Fruit fly (Drosophila melanogaster) whole organism, embryonic: ENCODE results near the gene RpS7.

ENCODE experiments used
- Atf6 ChIP-seq: fragments of 200-800 bp; sonication (Bioruptor generic); IDR thresholded peaks from 2 replicates; pipeline ENCODE4 v1.3.6; 2022; ENCODE audit warnings: missing biosample characterization, missing genetic modification characterization
- CG14860 ChIP-seq: fragments of 200-800 bp; sonication (Bioruptor generic); IDR thresholded peaks from 3 replicates; pipeline ENCODE4 v1.3.6; 2022; ENCODE audit warnings: missing biosample characterization, missing genetic modification characterization; ENCODE audit not compliant: partially characterized antibody
- CG15011 ChIP-seq: fragments of 200-800 bp; sonication (Bioruptor generic); optimal IDR thresholded peaks from 3 replicates; lab custom pipeline; 2018; ENCODE audit warnings: missing biosample characterization, mild to moderate bottlenecking, missing genetic modification characterization
- CG15696 ChIP-seq: fragments of 200-800 bp; sonication (Bioruptor generic); optimal IDR thresholded peaks from 2 replicates; lab custom pipeline; 2019; ENCODE audit warnings: missing biosample characterization, mild to moderate bottlenecking, missing genetic modification characterization, moderate library complexity
- CG16815 ChIP-seq: fragments of 200-800 bp; sonication (Bioruptor generic); optimal IDR thresholded peaks from 3 replicates; lab custom pipeline; 2017; ENCODE audit warnings: missing biosample characterization, mild to moderate bottlenecking, missing genetic modification characterization
- CG18599 ChIP-seq: fragments of 200-800 bp; sonication (Bioruptor generic); optimal IDR thresholded peaks from 3 replicates; lab custom pipeline; 2017; ENCODE audit warnings: missing biosample characterization, missing genetic modification characterization, mild to moderate bottlenecking, moderate library complexity, missing genetic modification reagents
- CG3065 ChIP-seq: fragments of 200-800 bp; sonication (Bioruptor generic); optimal IDR thresholded peaks from 2 replicates; lab custom pipeline; 2016; ENCODE audit warnings: missing biosample characterization, missing genetic modification characterization
- CG3838 ChIP-seq: fragments of 200-800 bp; sonication (Bioruptor generic); optimal IDR thresholded peaks from 3 replicates; lab custom pipeline; 2016; ENCODE audit warnings: missing biosample characterization, missing genetic modification characterization
- CG3847 ChIP-seq: fragments of 200-800 bp; sonication (Bioruptor generic); IDR thresholded peaks from 2 replicates; pipeline ENCODE4 v1.3.6; 2022; ENCODE audit warnings: missing biosample characterization, missing genetic modification characterization
- CG7372 ChIP-seq: fragments of 200-800 bp; sonication (Bioruptor generic); IDR thresholded peaks from 2 replicates; pipeline ENCODE4 v1.3.6; 2022; ENCODE audit warnings: missing biosample characterization, missing genetic modification characterization
- CG8388 ChIP-seq: fragments of 200-800 bp; sonication (Bioruptor generic); optimal IDR thresholded peaks from 2 replicates; lab custom pipeline; 2019; ENCODE audit warnings: missing biosample characterization, mild to moderate bottlenecking, missing genetic modification characterization, moderate library complexity
- CkIIα-i1 ChIP-seq: fragments of 200-800 bp; sonication (Bioruptor generic); IDR thresholded peaks from 2 replicates; pipeline ENCODE4 v1.3.6; 2022; ENCODE audit warnings: missing biosample characterization, missing genetic modification characterization
- D19A ChIP-seq: fragments of 200-800 bp; optimal IDR thresholded peaks from 3 replicates; lab custom pipeline; 2019; ENCODE audit warnings: missing biosample characterization, mild to moderate bottlenecking, missing genetic modification characterization, moderate library complexity
- Doc2 ChIP-seq: fragments of 200-800 bp; sonication (Bioruptor generic); IDR thresholded peaks from 2 replicates; pipeline ENCODE4 v1.3.6; 2022; ENCODE audit warnings: missing biosample characterization, missing genetic modification characterization
- Drgx ChIP-seq: fragments of 200-800 bp; sonication (Bioruptor generic); IDR thresholded peaks from 2 replicates; pipeline ENCODE4 v1.3.6; 2022; ENCODE audit warnings: missing biosample characterization, missing genetic modification characterization
- Gug ChIP-seq: fragments of 200-800 bp; sonication (Bioruptor generic); IDR thresholded peaks from 4 replicates; pipeline ENCODE4 v1.3.6; 2022; ENCODE audit warnings: missing biosample characterization, missing genetic modification characterization
- H15 ChIP-seq: fragments of 200-800 bp; sonication (Bioruptor generic); IDR thresholded peaks from 3 replicates; pipeline ENCODE4 v1.3.6; 2022; ENCODE audit warnings: missing biosample characterization, missing genetic modification characterization
- HmgZ ChIP-seq: fragments of 200-800 bp; sonication (Bioruptor generic); optimal IDR thresholded peaks from 2 replicates; lab custom pipeline; 2018; ENCODE audit warnings: missing biosample characterization, mild to moderate bottlenecking, missing genetic modification characterization
- MTF-1 ChIP-seq: fragments of 200-800 bp; sonication (Bioruptor generic); optimal IDR thresholded peaks from 2 replicates; lab custom pipeline; 2018; ENCODE audit warnings: missing biosample characterization, mild to moderate bottlenecking, missing genetic modification characterization, borderline replicate concordance
- NC2β ChIP-seq: fragments of 200-800 bp; sonication (Bioruptor generic); optimal IDR thresholded peaks from 2 replicates; lab custom pipeline; 2016; ENCODE audit warnings: missing biosample characterization, missing genetic modification characterization
- NfI ChIP-seq: fragments of 200-800 bp; sonication (Bioruptor generic); optimal IDR thresholded peaks from 3 replicates; lab custom pipeline; 2018; ENCODE audit warnings: missing biosample characterization, mild to moderate bottlenecking, missing genetic modification characterization, moderate library complexity
- Oaz ChIP-seq: fragments of 200-800 bp; sonication (Bioruptor generic); IDR thresholded peaks from 2 replicates; pipeline ENCODE4 v1.3.6; 2022; ENCODE audit warnings: missing biosample characterization, missing genetic modification characterization
- Rx ChIP-seq: fragments of 200-800 bp; sonication (Bioruptor generic); IDR thresholded peaks from 2 replicates; pipeline ENCODE4 v1.3.6; 2022; ENCODE audit warnings: missing biosample characterization, missing genetic modification characterization
- Stat92E ChIP-seq, 3 experiments: fragments of >200 bp in 2 of 3; fragments of 200-800 bp in 1 of 3; sonication (Bioruptor generic) in 1 of 3; optimal IDR thresholded peaks; 2 replicates each; lab custom pipeline; 2017 to 2019; ENCODE audit warnings: missing biosample characterization in 3 of 3, missing genetic modification characterization in 3 of 3, mild to moderate bottlenecking in 1 of 3, moderate library complexity in 1 of 3
- ab ChIP-seq: fragments of 200-800 bp; sonication (Bioruptor generic); optimal IDR thresholded peaks from 2 replicates; lab custom pipeline; 2016; ENCODE audit warnings: missing biosample characterization, missing genetic modification characterization
- amos ChIP-seq: fragments of 200-800 bp; sonication (Bioruptor generic); IDR thresholded peaks from 2 replicates; pipeline ENCODE4 v1.3.6; 2022; ENCODE audit warnings: missing biosample characterization, missing genetic modification characterization; ENCODE audit not compliant: partially characterized antibody
- ara ChIP-seq: fragments of 200-800 bp; sonication (Bioruptor generic); IDR thresholded peaks from 2 replicates; pipeline ENCODE4 v1.3.6; 2022; ENCODE audit warnings: missing biosample characterization, missing genetic modification characterization
- chm ChIP-seq: fragments of 200-800 bp; sonication (Bioruptor generic); IDR thresholded peaks from 2 replicates; pipeline ENCODE4 v1.3.6; 2022; ENCODE audit warnings: missing biosample characterization, missing genetic modification characterization
- emc ChIP-seq: fragments of 200-800 bp; sonication (Bioruptor generic); optimal IDR thresholded peaks from 2 replicates; lab custom pipeline; 2016; ENCODE audit warnings: missing biosample characterization, missing genetic modification characterization
- en ChIP-seq: fragments of 200-800 bp; sonication (Bioruptor generic); optimal IDR thresholded peaks from 2 replicates; lab custom pipeline; 2016; ENCODE audit warnings: missing biosample characterization, missing genetic modification characterization
- fd64A ChIP-seq: fragments of 200-800 bp; sonication (Bioruptor generic); optimal IDR thresholded peaks from 3 replicates; lab custom pipeline; 2018; ENCODE audit warnings: missing biosample characterization, mild to moderate bottlenecking, missing genetic modification characterization
- fd96Cb ChIP-seq: fragments of 200-800 bp; sonication (Bioruptor generic); optimal IDR thresholded peaks from 2 replicates; lab custom pipeline; 2018; ENCODE audit warnings: missing biosample characterization, mild to moderate bottlenecking, missing genetic modification characterization, moderate library complexity
- ftz-f1 ChIP-seq: fragments of 200-800 bp; sonication (Bioruptor generic); optimal IDR thresholded peaks from 2 replicates; lab custom pipeline; 2016; ENCODE audit warnings: missing biosample characterization, missing genetic modification characterization
- jing ChIP-seq: fragments of 200-800 bp; sonication (Bioruptor generic); optimal IDR thresholded peaks from 2 replicates; lab custom pipeline; 2018; ENCODE audit warnings: missing biosample characterization, mild to moderate bottlenecking, missing genetic modification characterization
- mld ChIP-seq: fragments of 200-800 bp; sonication (Bioruptor generic); IDR thresholded peaks from 3 replicates; pipeline ENCODE4 v1.3.6; 2022; ENCODE audit warnings: missing biosample characterization, missing genetic modification characterization; ENCODE audit not compliant: partially characterized antibody
- nerfin-1 ChIP-seq: fragments of 200-800 bp; sonication (Bioruptor generic); optimal IDR thresholded peaks from 3 replicates; lab custom pipeline; 2019; ENCODE audit warnings: missing biosample characterization, mild to moderate bottlenecking, missing genetic modification characterization, moderate library complexity
- onecut ChIP-seq: fragments of 200-800 bp; sonication (Bioruptor generic); IDR thresholded peaks from 2 replicates; pipeline ENCODE4 v1.3.6; 2022; ENCODE audit warnings: missing biosample characterization, missing genetic modification characterization
- pfk ChIP-seq: fragments of 200-800 bp; sonication (Bioruptor generic); optimal IDR thresholded peaks from 2 replicates; lab custom pipeline; 2018; ENCODE audit warnings: missing biosample characterization, mild to moderate bottlenecking, missing genetic modification characterization, moderate library complexity
- sr ChIP-seq: fragments of 200-800 bp; sonication (Bioruptor generic); IDR thresholded peaks from 3 replicates; pipeline ENCODE4 v1.3.6; 2022; ENCODE audit warnings: missing biosample characterization, missing genetic modification characterization
- tna ChIP-seq: fragments of 200-800 bp; sonication (Bioruptor generic); IDR thresholded peaks from 2 replicates; pipeline ENCODE4 v1.3.6; 2022; ENCODE audit warnings: missing biosample characterization, missing genetic modification characterization; ENCODE audit not compliant: partially characterized antibody
- trem ChIP-seq: fragments of 200-800 bp; optimal IDR thresholded peaks from 3 replicates; lab custom pipeline; 2019; ENCODE audit warnings: missing biosample characterization, mild to moderate bottlenecking, missing genetic modification characterization, moderate library complexity
- unpg ChIP-seq: fragments of 200-800 bp; sonication (Bioruptor generic); optimal IDR thresholded peaks from 3 replicates; lab custom pipeline; 2018; ENCODE audit warnings: missing biosample characterization, mild to moderate bottlenecking, missing genetic modification characterization, moderate library complexity
- z ChIP-seq: fragments of 200-800 bp; sonication (Bioruptor generic); IDR thresholded peaks from 3 replicates; pipeline ENCODE4 v1.3.6; 2022; ENCODE audit warnings: missing biosample characterization, missing genetic modification characterization

The RpS7 gene

DNA sequence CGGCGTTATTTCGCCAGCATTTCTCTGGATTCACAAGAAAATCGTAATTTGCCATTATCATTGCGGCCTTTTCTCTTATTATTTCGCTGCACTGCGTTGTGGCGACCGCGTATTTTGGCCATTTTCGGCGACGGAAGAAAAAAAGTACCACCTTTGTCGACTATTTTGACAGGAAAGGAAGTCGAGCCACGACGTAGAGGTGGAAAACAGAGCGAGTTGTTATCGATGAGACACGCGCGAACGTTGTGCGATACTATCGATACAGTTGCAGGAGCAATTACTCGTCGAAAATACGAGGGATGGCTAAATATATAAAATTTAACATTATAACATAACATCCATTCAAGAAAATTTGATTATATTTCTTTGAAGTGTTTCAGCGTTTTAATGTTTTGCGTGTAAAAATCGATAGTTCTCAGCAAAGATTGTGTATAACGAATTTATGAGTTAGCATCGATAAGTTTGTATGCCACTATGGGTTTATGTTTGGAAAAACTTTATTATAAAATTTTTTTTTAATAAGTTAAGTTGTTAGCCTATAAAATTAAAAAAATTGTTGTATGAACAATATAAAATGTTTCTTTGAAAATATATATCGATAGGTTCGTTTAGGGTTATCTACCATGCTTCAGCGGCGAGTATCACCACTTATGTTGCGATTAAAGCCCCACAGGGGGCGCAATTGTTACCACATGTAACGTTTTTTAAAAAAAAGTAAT is at the start of gene RpS7 (continued):
- TF ChIP-seq CG3838 (GFP tag; lab: Kevin White, UChicago) (peak; percentile 1), chm (GFP tag; lab: Robert Waterston, UW) (peak; percentile 85), z (peak; percentile 63; the same call in 2 of the 3 replicates), CG8388 (GFP tag; lab: Kevin White, UChicago) (peak; percentile 86), ftz-f1 (GFP tag; lab: Kevin White, UChicago) (no peak), CG7372 (GFP tag; lab: Robert Waterston, UW) (peak; percentile 77), nerfin-1 (tag; lab: Kevin White, UChicago) (peak; percentile 65), mld (peak; percentile 89), unpg (GFP tag; lab: Kevin White, UChicago) (peak; percentile 71), HmgZ (tag; lab: Kevin White, UChicago) (peak; percentile 31), CG15696 (no peak), NC2β (GFP tag; lab: Kevin White, UChicago) (peak; percentile 93), jing (GFP tag; lab: Kevin White, UChicago) (no peak), amos (peak; percentile 96), NfI (GFP tag; lab: Kevin White, UChicago) (peak; percentile 87), sr (GFP tag; lab: Robert Waterston, UW) (no peak; the same call in 1 of the 3 replicates), CG3065 (no peak), emc (GFP tag; lab: Kevin White, UChicago) (peak; percentile 18), fd96Cb (tag; lab: Kevin White, UChicago) (peak; percentile 8), ara (peak; percentile 61), Doc2 (GFP tag; lab: Robert Waterston, UW) (no peak), ab (no peak), Gug (GFP tag; lab: Robert Waterston, UW) (peak; percentile 72; the same call in 3 of the 4 replicates), Oaz (GFP tag; lab: Robert Waterston, UW) (peak; percentile 54), H15 (peak; percentile 44; the same call in 1 of the 3 replicates), pfk (peak; percentile 71), Atf6 (GFP tag; lab: Robert Waterston, UW) (peak; percentile 71), CG3847 (peak; percentile 85), fd64A (GFP tag; lab: Kevin White, UChicago) (peak; percentile 79), CG15011 (GFP tag; lab: Kevin White, UChicago) (peak; percentile 35), trem (tag; lab: Kevin White, UChicago) (peak; percentile 34), en (GFP tag; lab: Kevin White, UChicago) (no peak), CG18599 (GFP tag; lab: Kevin White, UChicago) (peak; percentile 49), Rx (GFP tag; lab: Robert Waterston, UW) (peak; percentile 77), CkIIα-i1 (GFP tag; lab: Robert Waterston, UW) (no peak), Stat92E (GFP tag; optimal IDR thresholded peaks at IDR 0.05; lab: Kevin White, UChicago) (peak in 1 of 3 experiments; percentile 17), tna (peak; percentile 93), D19A (tag; lab: Kevin White, UChicago) (peak; percentile 31), Drgx (GFP tag; lab: Robert Waterston, UW) (peak; percentile 53), CG16815 (GFP tag; lab: Kevin White, UChicago) (no peak), MTF-1 (GFP tag; lab: Kevin White, UChicago) (peak; percentile 90), onecut (GFP tag; lab: Robert Waterston, UW) (peak; percentile 80), CG14860 (peak; percentile 98)
